Fruit fly (Drosophila melanogaster): ENCODE data around the gene Noc1.

Gene Noc1

dm6 chr3L:11091943-11092609 is 17.5 kb downstream of the Noc1 start (continued):
- TF ChIP-seq CG17359 (tag; optimal IDR thresholded peaks at IDR 0.05) (peak; percentile 30), Dad (GFP tag; optimal IDR thresholded peaks at IDR 0.05) (peak; percentile 58), Mes4 (GFP tag; optimal IDR thresholded peaks at IDR 0.05) (peak; percentile 57)

dm6 chr3L:11092610-11092961 is 18.0 kb downstream of the Noc1 start:
- TF ChIP-seq en (GFP tag; optimal IDR thresholded peaks at IDR 0.05) = no peak
- no peak for TF ChIP-seq abd-A (tag; optimal IDR thresholded peaks at IDR 0.05)
- TF ChIP-seq hkb (optimal IDR thresholded peaks at IDR 0.05) = no peak
- TF ChIP-seq hkb (GFP tag; IDR thresholded peaks at IDR 0.05) = no peak
- no peak for TF ChIP-seq CG13624 (GFP tag; optimal IDR thresholded peaks at IDR 0.05)
- no peak for TF ChIP-seq Dfd (GFP tag; optimal IDR thresholded peaks at IDR 0.05)
- peak; percentile 34 to 66 for TF ChIP-seq Trl (optimal IDR thresholded peaks at IDR 0.05)
- TF ChIP-seq Trl (GFP tag; optimal IDR thresholded peaks at IDR 0.05) = no peak
- no peak for TF ChIP-seq CG4328 (GFP tag; optimal IDR thresholded peaks at IDR 0.05)
- no peak for TF ChIP-seq jigr1 (GFP tag; IDR thresholded peaks at IDR 0.05)
- TF ChIP-seq MBD-R2 (GFP tag; IDR thresholded peaks at IDR 0.05) = no peak
- TF ChIP-seq CG14014 (GFP tag; IDR thresholded peaks at IDR 0.05) = no peak
- TF ChIP-seq seq (GFP tag; IDR thresholded peaks at IDR 0.05) = no peak
- no peak for TF ChIP-seq CG16863 (GFP tag; optimal IDR thresholded peaks at IDR 0.05)
- no peak for TF ChIP-seq dm (GFP tag; optimal IDR thresholded peaks at IDR 0.05)
- TF ChIP-seq sr (GFP tag; IDR thresholded peaks at IDR 0.05) = no peak
- no peak for TF ChIP-seq CG18619 (GFP tag; optimal IDR thresholded peaks at IDR 0.05)
- no peak for TF ChIP-seq CG12744 (GFP tag; optimal IDR thresholded peaks at IDR 0.05)
- TF ChIP-seq CG13287 (GFP tag; IDR thresholded peaks at IDR 0.05; ENCODE audit: partially characterized antibody) = no peak
- no peak for TF ChIP-seq Nf-YC (tag; optimal IDR thresholded peaks at IDR 0.05)
- TF ChIP-seq Vsx1 (GFP tag; optimal IDR thresholded peaks at IDR 0.05) = no peak
- peak; percentile 3 for TF ChIP-seq CHES-1-like (GFP tag; optimal IDR thresholded peaks at IDR 0.05)
- no peak for TF ChIP-seq mam (GFP tag; optimal IDR thresholded peaks at IDR 0.05)
- TF ChIP-seq cg (GFP tag; optimal IDR thresholded peaks at IDR 0.05) = peak; percentile 89
- no peak for TF ChIP-seq Dbx (GFP tag; IDR thresholded peaks at IDR 0.05)

DNA sequence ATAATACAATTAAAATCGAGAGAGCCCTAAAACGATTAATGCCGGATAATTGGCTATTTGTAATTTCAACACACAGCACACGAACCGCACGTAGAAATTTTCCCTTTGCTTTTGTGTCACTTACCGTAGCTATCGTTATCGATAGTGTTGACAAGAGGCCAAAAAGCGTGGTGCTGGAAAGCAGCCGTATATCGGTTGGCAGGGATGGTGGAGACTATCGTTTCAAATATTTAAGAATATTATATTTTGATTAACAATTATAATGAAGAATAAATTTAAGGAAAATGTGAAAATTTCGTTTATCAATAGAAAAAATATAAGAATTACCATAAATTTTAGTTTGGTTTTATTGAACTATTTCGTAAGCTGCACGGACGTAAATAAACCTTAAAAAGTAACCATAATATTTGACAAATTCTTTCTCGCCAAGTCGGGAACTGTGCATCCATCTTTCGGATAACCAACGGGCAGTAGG is 18.5 kb downstream of the Noc1 start, which contains the start of gene JIL-1:
Gene JIL-1 (minus strand): TSS at position 148 of the 475 bp plus-strand sequence.
- TF ChIP-seq exex (tag; optimal IDR thresholded peaks at IDR 0.05) (no peak), CG32772 (GFP tag; IDR thresholded peaks at IDR 0.05) (peak; percentile 62), Dref (GFP tag; IDR thresholded peaks at IDR 0.05) (peak; percentile 84), CG10431 (GFP tag; optimal IDR thresholded peaks at IDR 0.05) (peak; percentile 4), ash1 (GFP tag; optimal IDR thresholded peaks at IDR 0.05) (no peak), dimm (GFP tag; IDR thresholded peaks at IDR 0.05) (no peak), CG14667 (GFP tag; IDR thresholded peaks at IDR 0.05) (peak; percentile 41; the same call in 1 of the 2 replicates), CG12769 (tag; optimal IDR thresholded peaks at IDR 0.05) (peak; percentile 35), wek (GFP tag; optimal IDR thresholded peaks at IDR 0.05) (no peak), Pdp1 (GFP tag; optimal IDR thresholded peaks at IDR 0.05) (peak; percentile 1 to 59), CG18011 (GFP tag; optimal IDR thresholded peaks at IDR 0.05) (peak; percentile 39), CG6254 (GFP tag; optimal IDR thresholded peaks at IDR 0.05) (no peak), hth (optimal IDR thresholded peaks at IDR 0.05) (no peak), CG4328 (GFP tag; optimal IDR thresholded peaks at IDR 0.05) (no peak), crp (GFP tag; optimal IDR thresholded peaks at IDR 0.05) (peak in 1 of 2 experiments; percentile 64), kah (GFP tag; optimal IDR thresholded peaks at IDR 0.05) (no peak), tna (GFP tag; IDR thresholded peaks at IDR 0.05; ENCODE audit: partially characterized antibody) (peak; percentile 73), tx (GFP tag; optimal IDR thresholded peaks at IDR 0.05) (peak; percentile 6), CG3281 (GFP tag; optimal IDR thresholded peaks at IDR 0.05) (peak; percentile 39), CG13123 (GFP tag; optimal IDR thresholded peaks at IDR 0.05) (peak; percentile 39), CG6654 (GFP tag; optimal IDR thresholded peaks at IDR 0.05) (no peak), CG15269 (tag; optimal IDR thresholded peaks at IDR 0.05) (peak; percentile 57), pzg (GFP tag; optimal IDR thresholded peaks at IDR 0.05) (peak; percentile 79)
